Worm (Caenorhabditis elegans) whole organism, late embryonic: Measurements from ENCODE around the gene arrd-8.

Experiments
- C08G9.2 ChIP-seq: sonication (generic microtip); optimal IDR thresholded peaks from 2 replicates; lab custom pipeline; 2016; ENCODE audit warnings: mild to moderate bottlenecking, missing genetic modification characterization, moderate library complexity, missing compliant biosample characterization
- F13H6.1 ChIP-seq: sonication (generic microtip); optimal IDR thresholded peaks from 2 replicates; lab custom pipeline; 2016; ENCODE audit warnings: missing genetic modification characterization, missing compliant biosample characterization
- K09A11.1 ChIP-seq: sonication (generic microtip); optimal IDR thresholded peaks from 2 replicates; lab custom pipeline; 2017; ENCODE audit warnings: antibody characterized with exemption, mild to moderate bottlenecking, missing genetic modification characterization, missing compliant biosample characterization; ENCODE audit not compliant: insufficient read depth
- ceh-14 ChIP-seq: sonication (generic microtip); optimal IDR thresholded peaks from 2 replicates; lab custom pipeline; 2016; ENCODE audit warnings: missing genotype, missing genetic modification characterization, missing compliant biosample characterization
- ceh-18 ChIP-seq: sonication (generic microtip); optimal IDR thresholded peaks from 2 replicates; lab custom pipeline; 2016; ENCODE audit warnings: missing genetic modification characterization, missing compliant biosample characterization
- ceh-19 ChIP-seq: fragments of 200-800 bp; sonication (Bioruptor generic); optimal IDR thresholded peaks from 2 replicates; lab custom pipeline; 2018; ENCODE audit warnings: mild to moderate bottlenecking, missing genetic modification characterization, missing compliant biosample characterization
- ceh-2 ChIP-seq: sonication (generic microtip); optimal IDR thresholded peaks from 2 replicates; lab custom pipeline; 2016; ENCODE audit warnings: missing genotype, missing genetic modification characterization, missing compliant biosample characterization
- ceh-22 ChIP-seq: sonication (generic microtip); optimal IDR thresholded peaks from 2 replicates; lab custom pipeline; 2017; ENCODE audit warnings: missing biosample characterization, missing genetic modification characterization
- ceh-24 ChIP-seq: sonication (generic microtip); optimal IDR thresholded peaks from 2 replicates; lab custom pipeline; 2016; ENCODE audit warnings: mild to moderate bottlenecking, missing genetic modification characterization, missing compliant biosample characterization
- ceh-31 ChIP-seq: sonication (generic microtip); optimal IDR thresholded peaks from 2 replicates; lab custom pipeline; 2016; ENCODE audit warnings: missing genetic modification characterization, missing compliant biosample characterization
- ceh-34 ChIP-seq: sonication (generic microtip); optimal IDR thresholded peaks from 2 replicates; lab custom pipeline; 2016; ENCODE audit warnings: mild to moderate bottlenecking, missing genetic modification characterization, missing compliant biosample characterization
- ceh-6 ChIP-seq: fragments of 200-800 bp; sonication (Bioruptor generic); optimal IDR thresholded peaks from 2 replicates; lab custom pipeline; 2018; ENCODE audit warnings: mild to moderate bottlenecking, missing genetic modification characterization, missing compliant biosample characterization
- che-1 ChIP-seq: sonication (generic microtip); optimal IDR thresholded peaks from 2 replicates; lab custom pipeline; 2016; ENCODE audit warnings: mild to moderate bottlenecking, missing genetic modification characterization, missing compliant biosample characterization
- dve-1 ChIP-seq: sonication (generic microtip); optimal IDR thresholded peaks from 2 replicates; lab custom pipeline; 2017; ENCODE audit warnings: antibody characterized with exemption, mild to moderate bottlenecking, missing genetic modification characterization, missing compliant biosample characterization
- fkh-10 ChIP-seq: fragments of 150-350 bp; optimal IDR thresholded peaks from 2 replicates; lab custom pipeline; 2014; ENCODE audit warnings: missing biosample characterization, missing genetic modification reagents, missing genetic modification characterization
- gmeb-2 ChIP-seq: sonication (generic microtip); optimal IDR thresholded peaks from 2 replicates; lab custom pipeline; 2016; ENCODE audit warnings: missing genetic modification characterization, inconsistent platforms, missing compliant biosample characterization
- hlh-13 ChIP-seq: fragments of 200-800 bp; sonication (Bioruptor generic); optimal IDR thresholded peaks from 2 replicates; lab custom pipeline; 2018; ENCODE audit warnings: mild to moderate bottlenecking, missing genetic modification characterization, missing compliant biosample characterization
- hlh-15 ChIP-seq: sonication (generic microtip); optimal IDR thresholded peaks from 2 replicates; lab custom pipeline; 2016; ENCODE audit warnings: missing genetic modification characterization, missing compliant biosample characterization
- hlh-30 ChIP-seq: sonication (generic microtip); optimal IDR thresholded peaks from 2 replicates; lab custom pipeline; 2017; ENCODE audit warnings: antibody characterized with exemption, missing genetic modification characterization, missing compliant biosample characterization; ENCODE audit not compliant: insufficient read depth
- hlh-6 ChIP-seq: sonication (generic microtip); optimal IDR thresholded peaks from 2 replicates; lab custom pipeline; 2016; ENCODE audit warnings: missing genotype, missing genetic modification characterization, missing compliant biosample characterization
- hlh-8 ChIP-seq: sonication (generic microtip); optimal IDR thresholded peaks from 2 replicates; lab custom pipeline; 2016; ENCODE audit warnings: missing genotype, missing genetic modification characterization, missing compliant biosample characterization
- nfya-1 ChIP-seq: sonication (generic microtip); optimal IDR thresholded peaks from 2 replicates; lab custom pipeline; 2017; ENCODE audit warnings: missing genetic modification characterization, mild to moderate bottlenecking, missing compliant biosample characterization, antibody characterized with exemption, moderate library complexity
- pat-9 ChIP-seq: fragments of 200-800 bp; sonication (Bioruptor generic); optimal IDR thresholded peaks from 2 replicates; lab custom pipeline; 2018; ENCODE audit warnings: mild to moderate bottlenecking, missing genetic modification characterization, moderate library complexity, missing compliant biosample characterization
- pax-1 ChIP-seq: fragments of 150-350 bp; optimal IDR thresholded peaks from 2 replicates; lab custom pipeline; 2014; ENCODE audit warnings: missing biosample characterization, missing genetic modification characterization
- pha-2 ChIP-seq: sonication (generic microtip); optimal IDR thresholded peaks from 2 replicates; lab custom pipeline; 2017; ENCODE audit warnings: mild to moderate bottlenecking, missing genetic modification characterization, missing compliant biosample characterization
- pha-4 ChIP-seq: fragments of 150-350 bp; optimal IDR thresholded peaks from 2 replicates; lab custom pipeline; 2018; ENCODE audit warnings: missing biosample characterization, missing genetic modification reagents, missing genetic modification characterization
- pqm-1 ChIP-seq: sonication (generic microtip); optimal IDR thresholded peaks from 2 replicates; lab custom pipeline; 2016; ENCODE audit warnings: missing genetic modification characterization, missing compliant biosample characterization
- pros-1 ChIP-seq: fragments of 150-350 bp; optimal IDR thresholded peaks from 2 replicates; lab custom pipeline; 2014; ENCODE audit warnings: missing biosample characterization, missing genetic modification reagents, missing genetic modification characterization
- ref-2 ChIP-seq: sonication (generic microtip); optimal IDR thresholded peaks from 2 replicates; lab custom pipeline; 2016; ENCODE audit warnings: missing genetic modification characterization, missing compliant biosample characterization
- sox-2 ChIP-seq: fragments of 200-800 bp; sonication (Bioruptor generic); IDR thresholded peaks from 2 replicates; pipeline ENCODE4 v1.3.6; 2022; ENCODE audit warnings: missing genetic modification reagents, missing genetic modification characterization, missing compliant biosample characterization
- syd-9 ChIP-seq: sonication (generic microtip); optimal IDR thresholded peaks from 2 replicates; lab custom pipeline; 2016; ENCODE audit warnings: mild to moderate bottlenecking, missing genetic modification characterization, moderate library complexity, missing compliant biosample characterization
- tbx-2 ChIP-seq: sonication (generic microtip); optimal IDR thresholded peaks from 2 replicates; lab custom pipeline; 2016; ENCODE audit warnings: missing genetic modification characterization, missing compliant biosample characterization
- ttx-3 ChIP-seq: sonication (generic microtip); optimal IDR thresholded peaks from 2 replicates; lab custom pipeline; 2016; ENCODE audit warnings: missing genetic modification reagents, missing genetic modification characterization, missing compliant biosample characterization
- unc-3 ChIP-seq, 2 experiments: fragments of 200-800 bp in 1 of 2; sonication (Bioruptor generic) in 1 of 2; sonication (generic microtip) in 1 of 2; conservative IDR thresholded peaks in 1 of 2; optimal IDR thresholded peaks in 1 of 2; 2 replicates each; pipeline versions ENCODE4 v1.3.6 to Lab custom; 2016 to 2022; ENCODE audit warnings: missing compliant biosample characterization in 2 of 2, missing genetic modification characterization in 2 of 2, missing genetic modification reagents in 1 of 2
- unc-42 ChIP-seq: sonication (generic microtip); optimal IDR thresholded peaks from 2 replicates; lab custom pipeline; 2016; ENCODE audit warnings: missing genotype, missing genetic modification characterization, missing compliant biosample characterization

The arrd-8 gene

DNA sequence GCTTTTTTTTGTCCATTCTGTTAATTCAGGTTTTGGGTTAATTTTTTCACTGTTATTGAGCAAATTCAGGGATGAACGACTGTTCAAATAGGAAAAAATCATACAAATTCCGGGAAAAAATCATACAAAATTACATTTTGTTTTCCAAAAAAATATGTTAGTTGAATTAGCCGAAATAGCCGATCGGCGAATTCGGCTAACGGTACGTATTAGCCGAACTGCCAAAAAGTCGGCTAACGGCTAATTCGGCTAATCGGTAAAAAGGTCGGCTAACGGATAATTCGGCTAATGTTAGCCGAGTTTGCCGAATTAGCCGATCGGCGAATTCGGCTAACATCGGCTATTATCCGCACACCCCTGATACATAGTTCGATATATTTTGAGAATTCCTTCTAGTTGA, 17.2 kb downstream of the arrd-8 start:
- peak; percentile 94 for TF ChIP-seq K09A11.1 (tag; lab: Kevin White, UChicago)

DNA sequence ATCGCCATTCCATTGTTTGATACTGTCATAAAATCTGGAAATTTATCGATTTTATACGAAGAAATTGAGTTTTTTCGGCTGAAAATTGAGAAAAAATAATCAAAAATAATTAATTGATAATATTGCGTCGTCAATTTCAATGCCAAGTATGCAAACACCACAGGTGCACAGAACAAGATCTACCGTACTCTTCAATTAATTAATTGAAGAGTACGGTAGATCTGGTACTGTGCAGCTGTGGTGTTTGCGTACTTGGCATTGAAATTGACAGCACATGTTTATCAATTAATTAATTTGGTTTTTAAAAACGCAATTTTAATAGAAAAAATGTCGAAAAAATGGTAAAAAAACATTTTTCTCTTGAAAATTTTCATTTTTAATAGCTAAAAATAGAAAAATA, 23.9 kb downstream of the arrd-8 start, which contains the start of gene cnt-1:
Gene cnt-1 (minus strand): TSS at position 36 of the 400 bp plus-strand sequence.
- no peak for TF ChIP-seq hlh-6 (tag; lab: Kevin White, UChicago)
- no peak for TF ChIP-seq pax-1
- TF ChIP-seq pqm-1 (tag; lab: Kevin White, UChicago): no peak
- TF ChIP-seq hlh-8 (tag; lab: Kevin White, UChicago): no peak
- TF ChIP-seq ceh-6 (GFP tag; lab: Kevin White, UChicago): no peak
- no peak for TF ChIP-seq pat-9 (tag; lab: Kevin White, UChicago)
- TF ChIP-seq gmeb-2 (tag; lab: Kevin White, UChicago): no peak
- no peak for TF ChIP-seq che-1
- no peak for TF ChIP-seq pha-2 (tag; lab: Kevin White, UChicago)
- no peak for TF ChIP-seq ceh-24 (tag; lab: Kevin White, UChicago)
- no peak for TF ChIP-seq pha-4 (tag; lab: Kevin White, UChicago)
- no peak for TF ChIP-seq hlh-13 (GFP tag; lab: Kevin White, UChicago)
- TF ChIP-seq sox-2 (GFP tag; lab: Robert Waterston, UW): no peak

DNA sequence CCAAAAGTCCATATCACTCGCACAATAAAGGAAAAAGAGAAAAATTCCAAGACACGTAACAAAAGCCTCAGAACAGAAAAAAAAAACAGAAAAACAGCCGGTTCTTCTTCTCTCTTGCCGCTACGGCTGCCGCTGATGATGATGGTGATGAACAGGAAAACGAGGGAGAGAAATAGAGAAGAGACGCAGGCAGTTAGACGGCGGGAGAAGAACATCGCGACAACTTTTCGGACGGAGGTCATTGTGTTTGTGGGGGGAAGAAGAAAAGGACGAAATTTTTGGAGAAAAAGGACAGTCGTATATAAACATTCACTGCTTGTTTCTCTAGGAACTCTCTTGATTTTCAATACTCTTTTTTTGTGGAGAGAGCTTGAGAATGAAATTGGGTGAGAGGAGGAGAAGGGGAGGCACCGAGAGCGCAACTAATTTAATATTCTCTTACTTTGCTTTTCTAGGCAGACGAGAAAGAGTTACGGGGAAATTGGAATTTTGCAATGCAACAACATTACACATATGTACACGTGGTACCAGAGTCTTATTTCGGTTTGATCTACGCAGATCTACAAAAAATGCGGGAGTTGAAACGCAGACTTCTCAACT, 24.8 kb downstream of the arrd-8 start:
- peak; percentile 65 for TF ChIP-seq ceh-31 (tag; lab: Kevin White, UChicago)
- TF ChIP-seq sox-2 (GFP tag; lab: Robert Waterston, UW): peak; percentile 14; the same call in 1 of the 2 replicates
- TF ChIP-seq C08G9.2: peak; percentile 27
- no peak for TF ChIP-seq ceh-14 (tag; lab: Kevin White, UChicago)
- TF ChIP-seq pha-2 (tag; lab: Kevin White, UChicago): no peak
- TF ChIP-seq fkh-10 (GFP tag; lab: Kevin White, UChicago): peak; percentile 68
- no peak for TF ChIP-seq hlh-30 (tag; lab: Kevin White, UChicago)
- TF ChIP-seq tbx-2 (tag; lab: Kevin White, UChicago): peak; percentile 55
- TF ChIP-seq pax-1: no peak
- TF ChIP-seq nfya-1 (tag; lab: Kevin White, UChicago): peak; percentile 43
- peak; percentile 98 for TF ChIP-seq unc-42
- TF ChIP-seq ceh-18: peak; percentile 1
- no peak for TF ChIP-seq ref-2

DNA sequence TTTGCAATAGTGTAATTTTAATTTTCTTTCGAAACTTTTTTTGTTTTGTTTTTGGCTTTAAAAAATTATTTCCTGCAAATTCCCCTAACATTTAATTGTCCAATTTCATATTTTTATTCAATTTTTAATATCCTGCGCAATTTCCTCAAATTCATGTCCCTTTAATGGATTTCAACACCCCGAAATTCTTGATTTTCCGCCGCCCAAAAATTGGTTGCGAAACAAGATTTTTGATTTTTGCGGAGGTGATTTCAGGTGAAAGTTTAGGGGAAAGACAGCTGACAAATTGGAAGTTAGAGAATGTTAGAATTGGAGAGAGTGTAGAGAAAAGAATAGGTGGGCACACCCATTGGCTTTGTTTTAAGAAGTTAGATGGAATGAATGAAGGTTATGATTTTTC, 30.1 kb downstream of the arrd-8 start:
- no peak for TF ChIP-seq pros-1
- TF ChIP-seq ceh-19 (GFP tag; lab: Kevin White, UChicago): no peak
- no peak for TF ChIP-seq ceh-34
- no peak for TF ChIP-seq ceh-22
- no peak for TF ChIP-seq hlh-15 (tag; lab: Kevin White, UChicago)
- TF ChIP-seq ceh-14 (tag; lab: Kevin White, UChicago): no peak
- TF ChIP-seq unc-3 (GFP tag; conservative IDR thresholded peaks at IDR 0.05; lab: Robert Waterston, UW): no peak
- no peak for TF ChIP-seq unc-3 (tag; optimal IDR thresholded peaks at IDR 0.05; lab: Kevin White, UChicago)
- no peak for TF ChIP-seq ttx-3 (tag; lab: Kevin White, UChicago)
- no peak for TF ChIP-seq ref-2
- no peak for TF ChIP-seq dve-1 (tag; lab: Kevin White, UChicago)
- TF ChIP-seq syd-9 (tag; lab: Kevin White, UChicago): no peak
- TF ChIP-seq hlh-6 (tag; lab: Kevin White, UChicago): no peak
- no peak for TF ChIP-seq F13H6.1 (tag; lab: Kevin White, UChicago)
- TF ChIP-seq ceh-2 (tag; lab: Kevin White, UChicago): no peak
- TF ChIP-seq, all 69 proteins: peak for 0
